Worm (Caenorhabditis elegans): ENCODE measurements around the gene rab-21.

ce11 chrII:8721955-8722524 is 7.2 kb upstream of the rab-21 start, which contains the start of gene trcs-2:
- no peak for TF ChIP-seq ZK546.5 (tag; optimal IDR thresholded peaks at IDR 0.05)
- TF ChIP-seq snpc-4 (tag; optimal IDR thresholded peaks at IDR 0.05): no peak
- TF ChIP-seq nhr-11 (tag; optimal IDR thresholded peaks at IDR 0.05): no peak
- TF ChIP-seq unc-62 (GFP tag; optimal IDR thresholded peaks at IDR 0.05): no peak
- TF ChIP-seq R02D3.7 (tag; optimal IDR thresholded peaks at IDR 0.05): no peak
- no peak for TF ChIP-seq nhr-12 (tag; optimal IDR thresholded peaks at IDR 0.05)
